Worm (Caenorhabditis elegans) whole organism, midembryonic: ENCODE measurements around the gene F55E10.4.

Source experiments
- T22C8.4 ChIP-seq: fragments of 200-800 bp; sonication (Bioruptor generic); IDR thresholded peaks from 2 replicates; pipeline ENCODE4 v1.3.6; 2022; ENCODE audit warnings: missing genetic modification characterization, missing compliant biosample characterization
- cog-1 ChIP-seq: sonication (generic microtip); optimal IDR thresholded peaks from 2 replicates; lab custom pipeline; 2016; ENCODE audit warnings: missing genetic modification characterization, missing compliant biosample characterization
- flt-1 ChIP-seq: fragments of 200-800 bp; sonication (Bioruptor generic); IDR thresholded peaks from 2 replicates; pipeline ENCODE4 v1.3.6; 2022; ENCODE audit warnings: missing genetic modification characterization, missing compliant biosample characterization
- klf-2 ChIP-seq: fragments of 200-800 bp; sonication (Bioruptor generic); conservative IDR thresholded peaks from 2 replicates; pipeline ENCODE4 v1.3.6; 2022; ENCODE audit warnings: missing genetic modification reagents, missing genetic modification characterization, missing compliant biosample characterization
- med-1 ChIP-seq: sonication (generic microtip); optimal IDR thresholded peaks from 2 replicates; lab custom pipeline; 2017; ENCODE audit warnings: missing genetic modification characterization, mild to moderate bottlenecking, missing compliant biosample characterization, antibody characterized with exemption, missing genetic modification reagents; ENCODE audit not compliant: insufficient read depth
- ref-1 ChIP-seq: fragments of 200-800 bp; sonication (Bioruptor generic); conservative IDR thresholded peaks from 2 replicates; pipeline ENCODE4 v1.3.6; 2022; ENCODE audit warnings: missing genetic modification reagents, missing genetic modification characterization, missing compliant biosample characterization
- tab-1 ChIP-seq: fragments of 200-800 bp; sonication (Bioruptor generic); IDR thresholded peaks from 2 replicates; pipeline ENCODE4 v1.3.6; 2022; ENCODE audit warnings: missing genetic modification characterization, missing compliant biosample characterization
- ztf-23 ChIP-seq: fragments of 200-800 bp; sonication (Bioruptor generic); IDR thresholded peaks from 2 replicates; pipeline ENCODE4 v1.3.6; 2022; ENCODE audit warnings: missing genetic modification reagents, missing genetic modification characterization, missing compliant biosample characterization

- TF ChIP-seq flt-1 (GFP tag; lab: Robert Waterston, UW) (no peak), ref-1 (no peak), cog-1 (tag; lab: Kevin White, UChicago) (no peak), klf-2 (GFP tag; lab: Robert Waterston, UW) (no peak), med-1 (no peak), T22C8.4 (no peak), tab-1 (GFP tag; lab: Robert Waterston, UW) (no peak), ztf-23 (GFP tag; lab: Robert Waterston, UW) (no peak)
Observed at ce11 chrX:8286164-8286563, 41.5 kb downstream of the F55E10.4 start.
